Fruit fly (Drosophila melanogaster) whole organism, embryonic: Measurements from ENCODE around the gene rut.
A peak's percentile ranks its signal among the peaks of the same experiment; 100 is the strongest.

Experiments used
- Adf1 ChIP-seq: fragments of 200-800 bp; sonication (Bioruptor generic); IDR thresholded peaks from 2 replicates; pipeline ENCODE4 v1.3.6; 2022; ENCODE audit warnings: missing biosample characterization, missing genetic modification characterization
- B-H1 ChIP-seq: fragments of 200-800 bp; sonication (Bioruptor generic); IDR thresholded peaks from 3 replicates; pipeline ENCODE4 v1.3.6; 2022; ENCODE audit warnings: missing biosample characterization, missing genetic modification characterization
- B-H2 ChIP-seq: fragments of 200-800 bp; sonication (Bioruptor generic); optimal IDR thresholded peaks from 2 replicates; lab custom pipeline; 2018; ENCODE audit warnings: missing biosample characterization, mild to moderate bottlenecking, missing genetic modification characterization
- Bgb ChIP-seq: fragments of 200-800 bp; sonication (Bioruptor generic); IDR thresholded peaks from 2 replicates; pipeline ENCODE4 v1.3.6; 2022; ENCODE audit warnings: missing biosample characterization, missing genetic modification characterization; ENCODE audit not compliant: partially characterized antibody
- Bteb2 ChIP-seq: fragments of 200-800 bp; sonication (Bioruptor generic); optimal IDR thresholded peaks from 2 replicates; lab custom pipeline; 2016; ENCODE audit warnings: missing biosample characterization, missing genetic modification characterization
- CG12942 ChIP-seq: fragments of 200-800 bp; sonication (Bioruptor generic); optimal IDR thresholded peaks from 3 replicates; lab custom pipeline; 2016; ENCODE audit warnings: missing biosample characterization, missing genetic modification characterization
- CG1529 ChIP-seq: fragments of 200-800 bp; sonication (Bioruptor generic); optimal IDR thresholded peaks from 3 replicates; lab custom pipeline; 2018; ENCODE audit warnings: missing biosample characterization, missing genetic modification characterization
- CG17829 ChIP-seq: fragments of 200-800 bp; optimal IDR thresholded peaks from 2 replicates; lab custom pipeline; 2019; ENCODE audit warnings: missing biosample characterization, mild to moderate bottlenecking, missing genetic modification characterization, moderate library complexity
- CG33557 ChIP-seq: fragments of 200-800 bp; sonication (Bioruptor generic); optimal IDR thresholded peaks from 2 replicates; lab custom pipeline; 2019; ENCODE audit warnings: missing biosample characterization, mild to moderate bottlenecking, missing genetic modification characterization, moderate library complexity
- CG3838 ChIP-seq: fragments of 200-800 bp; sonication (Bioruptor generic); optimal IDR thresholded peaks from 3 replicates; lab custom pipeline; 2016; ENCODE audit warnings: missing biosample characterization, missing genetic modification characterization
- CG42726 ChIP-seq: fragments of 200-800 bp; sonication (Bioruptor generic); IDR thresholded peaks from 2 replicates; pipeline ENCODE4 v1.3.6; 2022; ENCODE audit warnings: missing biosample characterization, missing genetic modification characterization; ENCODE audit not compliant: partially characterized antibody
- CG4360 ChIP-seq: fragments of 200-800 bp; sonication (Bioruptor generic); IDR thresholded peaks from 2 replicates; pipeline ENCODE4 v1.3.6; 2022; ENCODE audit warnings: missing biosample characterization, missing genetic modification characterization
- CG43689 ChIP-seq: fragments of 200-800 bp; sonication (Bioruptor generic); IDR thresholded peaks from 2 replicates; pipeline ENCODE4 v1.3.6; 2022; ENCODE audit warnings: missing biosample characterization, missing genetic modification characterization
- CG7271 ChIP-seq: fragments of 200-800 bp; sonication (Bioruptor generic); optimal IDR thresholded peaks from 2 replicates; lab custom pipeline; 2018; ENCODE audit warnings: missing biosample characterization, mild to moderate bottlenecking, missing genetic modification characterization, moderate library complexity
- CG7556 ChIP-seq: fragments of 200-800 bp; sonication (Bioruptor generic); optimal IDR thresholded peaks from 2 replicates; lab custom pipeline; 2017; ENCODE audit warnings: missing biosample characterization, mild to moderate bottlenecking, missing genetic modification characterization
- CG7928 ChIP-seq: fragments of 200-800 bp; sonication (Bioruptor generic); optimal IDR thresholded peaks from 2 replicates; lab custom pipeline; 2017; ENCODE audit warnings: missing biosample characterization, mild to moderate bottlenecking, missing genetic modification characterization
- CG8478 ChIP-seq: fragments of >200 bp; optimal IDR thresholded peaks from 2 replicates; lab custom pipeline; 2018
- CG9932 ChIP-seq: fragments of 200-800 bp; sonication (Bioruptor generic); IDR thresholded peaks from 2 replicates; pipeline ENCODE4 v1.3.6; 2022; ENCODE audit warnings: missing biosample characterization, missing genetic modification characterization
- CHES-1-like ChIP-seq: fragments of 200-800 bp; sonication (Bioruptor generic); optimal IDR thresholded peaks from 2 replicates; lab custom pipeline; 2016; ENCODE audit warnings: missing biosample characterization, missing genetic modification characterization
- Chrac-16 ChIP-seq: fragments of 200-800 bp; sonication (Bioruptor generic); optimal IDR thresholded peaks from 3 replicates; lab custom pipeline; 2016; ENCODE audit warnings: missing biosample characterization, missing genetic modification characterization
- E2f2 ChIP-seq: fragments of 200-800 bp; sonication (Bioruptor generic); IDR thresholded peaks from 2 replicates; pipeline ENCODE4 v1.3.6; 2022; ENCODE audit warnings: missing biosample characterization, missing genetic modification characterization
- Eip74EF ChIP-seq, 2 experiments: fragments of 200-800 bp in 1 of 2; fragments of >200 bp in 1 of 2; sonication (Bioruptor generic) in 1 of 2; optimal IDR thresholded peaks; 2 replicates each; lab custom pipeline; 2017 to 2019; ENCODE audit warnings: missing biosample characterization in 2 of 2, missing genetic modification characterization in 2 of 2, mild to moderate bottlenecking in 1 of 2, moderate library complexity in 1 of 2
- Ets97D ChIP-seq: fragments of 200-800 bp; sonication (Bioruptor generic); optimal IDR thresholded peaks from 3 replicates; lab custom pipeline; 2016; ENCODE audit warnings: missing biosample characterization, missing genetic modification characterization
- HmgZ ChIP-seq: fragments of 200-800 bp; sonication (Bioruptor generic); optimal IDR thresholded peaks from 2 replicates; lab custom pipeline; 2018; ENCODE audit warnings: missing biosample characterization, mild to moderate bottlenecking, missing genetic modification characterization
- MBD-R2 ChIP-seq: fragments of 200-800 bp; sonication (Bioruptor generic); IDR thresholded peaks from 2 replicates; pipeline ENCODE4 v1.3.6; 2022; ENCODE audit warnings: missing biosample characterization, missing genetic modification characterization
- Meics ChIP-seq: fragments of 200-800 bp; sonication (Bioruptor generic); optimal IDR thresholded peaks from 2 replicates; lab custom pipeline; 2017; ENCODE audit warnings: missing biosample characterization, mild to moderate bottlenecking, missing genetic modification characterization
- Pdp1 ChIP-seq, 2 experiments: fragments of 200-800 bp; sonication (Bioruptor generic); optimal IDR thresholded peaks; 3 replicates each; lab custom pipeline; 2016; ENCODE audit warnings: missing biosample characterization in 2 of 2, missing genetic modification characterization in 2 of 2, mild to moderate bottlenecking in 1 of 2, moderate library complexity in 1 of 2
- Sry-δ ChIP-seq: fragments of 200-800 bp; sonication (Bioruptor generic); optimal IDR thresholded peaks from 2 replicates; lab custom pipeline; 2016; ENCODE audit warnings: missing biosample characterization, missing genetic modification characterization
- ap ChIP-seq: fragments of 200-800 bp; sonication (Bioruptor generic); IDR thresholded peaks from 2 replicates; pipeline ENCODE4 v1.3.6; 2022; ENCODE audit warnings: missing biosample characterization, missing genetic modification characterization
- bowl ChIP-seq: fragments of 200-800 bp; sonication (Bioruptor generic); IDR thresholded peaks from 2 replicates; pipeline ENCODE4 v1.3.6; 2022; ENCODE audit warnings: missing biosample characterization, missing genetic modification characterization
- chinmo ChIP-seq: fragments of 200-800 bp; sonication (Bioruptor generic); IDR thresholded peaks from 4 replicates; pipeline ENCODE4 v1.3.6; 2022; ENCODE audit warnings: missing biosample characterization, missing genetic modification characterization; ENCODE audit not compliant: partially characterized antibody
- corto ChIP-seq: fragments of 200-800 bp; sonication (Bioruptor generic); optimal IDR thresholded peaks from 2 replicates; lab custom pipeline; 2016; ENCODE audit warnings: missing biosample characterization, mild to moderate bottlenecking, missing genetic modification characterization, moderate library complexity
- crol ChIP-seq: fragments of 200-800 bp; sonication (Bioruptor generic); IDR thresholded peaks from 2 replicates; pipeline ENCODE4 v1.3.6; 2022; ENCODE audit warnings: missing biosample characterization, missing genetic modification characterization
- dpn ChIP-seq, 2 experiments: fragments of 200-800 bp; sonication (Bioruptor generic); optimal IDR thresholded peaks; 3 replicates each; lab custom pipeline; 2016; ENCODE audit warnings: missing biosample characterization in 2 of 2, missing genetic modification characterization in 2 of 2
- mld ChIP-seq: fragments of 200-800 bp; sonication (Bioruptor generic); IDR thresholded peaks from 3 replicates; pipeline ENCODE4 v1.3.6; 2022; ENCODE audit warnings: missing biosample characterization, missing genetic modification characterization; ENCODE audit not compliant: partially characterized antibody
- nom ChIP-seq: fragments of 200-800 bp; sonication (Bioruptor generic); optimal IDR thresholded peaks from 2 replicates; lab custom pipeline; 2017; ENCODE audit warnings: missing biosample characterization, missing genetic modification characterization, mild to moderate bottlenecking, moderate library complexity, missing genetic modification reagents
- pfk ChIP-seq: fragments of 200-800 bp; sonication (Bioruptor generic); optimal IDR thresholded peaks from 2 replicates; lab custom pipeline; 2018; ENCODE audit warnings: missing biosample characterization, mild to moderate bottlenecking, missing genetic modification characterization, moderate library complexity
- pnt ChIP-seq: fragments of 200-800 bp; sonication (Bioruptor generic); optimal IDR thresholded peaks from 3 replicates; lab custom pipeline; 2016; ENCODE audit warnings: missing biosample characterization, missing genetic modification characterization
- prd ChIP-seq, 3 experiments: fragments of >200 bp in 2 of 3; fragments of 200-800 bp in 1 of 3; sonication (Bioruptor generic) in 1 of 3; optimal IDR thresholded peaks in 2 of 3; IDR thresholded peaks in 1 of 3; 2 replicates in 2 of 3; 3 replicates in 1 of 3; pipeline versions ENCODE4 v1.3.6 to Lab custom; 2017 to 2022; ENCODE audit warnings: missing biosample characterization in 1 of 3, missing genetic modification characterization in 1 of 3
- sna ChIP-seq: fragments of 200-800 bp; sonication (Bioruptor generic); IDR thresholded peaks from 2 replicates; pipeline ENCODE4 v1.3.6; 2022; ENCODE audit warnings: missing biosample characterization, missing genetic modification characterization; ENCODE audit not compliant: partially characterized antibody
- sqz ChIP-seq: fragments of 200-800 bp; sonication (Bioruptor generic); optimal IDR thresholded peaks from 3 replicates; lab custom pipeline; 2018; ENCODE audit warnings: missing biosample characterization, mild to moderate bottlenecking, missing genetic modification characterization
- tgo ChIP-seq: fragments of 200-800 bp; sonication (Bioruptor generic); IDR thresholded peaks from 3 replicates; pipeline ENCODE4 v1.3.6; 2022; ENCODE audit warnings: missing biosample characterization, missing genetic modification characterization
- tna ChIP-seq: fragments of 200-800 bp; sonication (Bioruptor generic); IDR thresholded peaks from 2 replicates; pipeline ENCODE4 v1.3.6; 2022; ENCODE audit warnings: missing biosample characterization, missing genetic modification characterization; ENCODE audit not compliant: partially characterized antibody
- trem ChIP-seq: fragments of 200-800 bp; optimal IDR thresholded peaks from 3 replicates; lab custom pipeline; 2019; ENCODE audit warnings: missing biosample characterization, mild to moderate bottlenecking, missing genetic modification characterization, moderate library complexity

The rut gene

DNA sequence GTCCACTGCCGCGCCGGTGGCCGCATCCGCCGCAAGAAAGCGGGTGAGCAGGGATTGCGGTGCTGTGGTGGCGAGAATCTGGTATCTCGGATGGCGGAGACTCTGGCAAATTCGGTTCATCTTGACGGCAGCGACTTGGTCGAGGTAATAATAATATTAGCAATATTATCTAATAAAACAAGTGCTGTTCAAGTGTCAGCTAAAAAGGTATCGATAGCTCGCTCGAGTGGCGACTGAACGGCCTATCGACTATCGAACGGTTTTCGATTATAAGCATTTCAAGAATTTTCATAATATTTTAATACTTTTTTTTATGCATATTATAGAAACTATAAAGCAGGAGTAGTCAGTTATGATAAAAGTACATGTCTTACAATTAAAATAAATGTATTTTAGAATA, 12.1 kb upstream of the rut start, which contains the start of gene Grx5 (continued):
- TF ChIP-seq crol (GFP tag; lab: Robert Waterston, UW) (no peak), pfk (GFP tag; lab: Kevin White, UChicago) (no peak), MBD-R2 (GFP tag; lab: Robert Waterston, UW) (peak; percentile 58), CG33557 (GFP tag; lab: Kevin White, UChicago) (no peak), tna (peak; percentile 52), mld (GFP tag; lab: Robert Waterston, UW) (peak; percentile 59; the same call in 1 of the 3 replicates)

DNA sequence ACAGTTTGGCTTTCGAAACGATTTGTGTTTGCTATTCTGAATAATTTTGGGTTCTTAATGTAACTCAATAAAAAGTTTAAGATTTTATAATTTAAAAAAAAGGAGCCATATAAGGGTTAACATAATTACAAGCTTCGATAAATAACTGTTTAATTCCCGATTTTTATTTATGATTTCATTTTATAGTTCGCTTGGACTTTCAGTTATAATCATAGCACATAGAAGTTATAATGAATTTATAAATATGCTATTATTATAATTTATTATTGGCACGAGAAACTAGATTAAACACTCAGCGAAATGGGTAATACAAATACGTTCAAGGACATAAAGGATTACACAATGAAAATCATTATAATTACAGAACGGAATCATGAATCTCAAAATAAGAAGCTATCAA, 10.6 kb upstream of the rut start, which contains the start of gene CG14410:
CG14410 (plus strand) TSS at position 301 of the 400 bp plus-strand sequence.
- TF ChIP-seq CG3838 (GFP tag; lab: Kevin White, UChicago) (no peak), CG4360 (GFP tag; lab: Robert Waterston, UW) (no peak), prd (optimal IDR thresholded peaks at IDR 0.05; lab: Kevin White, UChicago) (no peak), prd (GFP tag; IDR thresholded peaks at IDR 0.05; lab: Robert Waterston, UW) (no peak), pnt (GFP tag; lab: Kevin White, UChicago) (no peak), Sry-δ (GFP tag; lab: Kevin White, UChicago) (no peak), CG12942 (GFP tag; lab: Kevin White, UChicago) (no peak), E2f2 (GFP tag; lab: Robert Waterston, UW) (no peak), chinmo (GFP tag; lab: Robert Waterston, UW) (no peak), CG9932 (no peak), CG7271 (tag; lab: Kevin White, UChicago) (no peak), Meics (GFP tag; lab: Kevin White, UChicago) (no peak), HmgZ (tag; lab: Kevin White, UChicago) (no peak)

DNA sequence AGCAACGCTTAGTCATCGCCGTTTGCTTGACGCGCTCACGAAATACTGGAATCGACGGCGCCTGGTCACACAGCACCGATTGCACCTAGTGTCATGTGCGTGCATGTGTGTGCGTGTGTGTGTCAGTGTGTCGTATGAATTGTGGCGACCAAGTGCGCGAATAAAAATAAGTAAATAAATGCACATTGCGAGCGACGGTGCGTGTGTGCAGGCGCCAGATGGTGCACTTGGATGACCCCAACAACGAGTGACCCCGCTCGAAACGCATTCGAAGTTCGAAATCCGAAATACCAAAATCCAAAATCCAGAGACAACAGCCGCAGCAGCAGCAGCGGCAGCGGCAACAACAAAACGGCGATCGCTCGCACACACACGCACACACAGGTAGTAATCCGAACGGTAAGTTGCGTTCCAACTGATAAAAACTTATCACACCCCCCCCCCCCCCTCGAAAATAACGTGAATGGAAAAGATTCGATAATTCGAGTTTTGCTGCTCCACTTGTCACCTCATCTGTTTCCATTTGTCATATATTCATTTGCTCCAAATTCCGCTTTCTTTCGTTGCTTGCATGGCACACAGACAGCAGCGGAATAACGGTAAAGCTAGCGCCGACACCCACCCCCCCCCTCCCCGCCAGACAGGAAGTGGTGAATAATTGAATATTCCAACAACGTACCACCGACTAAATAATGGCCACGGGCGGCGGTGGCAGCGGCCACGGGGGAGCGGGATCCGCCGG, 6.9 kb upstream of the rut start, which contains the start of gene CG14411:
CG14411 (plus strand) TSS at position 86 of the 742 bp plus-strand sequence.
- TF ChIP-seq CHES-1-like (GFP tag; lab: Kevin White, UChicago) (no peak), CG3838 (GFP tag; lab: Kevin White, UChicago) (no peak), CG7556 (GFP tag; lab: Kevin White, UChicago) (no peak), CG17829 (peak; percentile 1), Meics (GFP tag; lab: Kevin White, UChicago) (no peak), CG43689 (GFP tag; lab: Robert Waterston, UW) (no peak), dpn (GFP tag; optimal IDR thresholded peaks at IDR 0.05; lab: Kevin White, UChicago) (no peak), B-H1 (GFP tag; lab: Robert Waterston, UW) (no peak), B-H2 (no peak), tgo (GFP tag; lab: Robert Waterston, UW) (no peak), sna (GFP tag; lab: Robert Waterston, UW) (peak; percentile 16; the same call in 1 of the 2 replicates), Bteb2 (no peak), Eip74EF (GFP tag; optimal IDR thresholded peaks at IDR 0.05; lab: Kevin White, UChicago) (no peak), Ets97D (GFP tag; lab: Kevin White, UChicago) (peak; percentile 53), sqz (GFP tag; lab: Kevin White, UChicago) (no peak), corto (no peak), mld (GFP tag; lab: Robert Waterston, UW) (no peak), Chrac-16 (GFP tag; lab: Kevin White, UChicago) (no peak), CG1529 (no peak), nom (GFP tag; lab: Kevin White, UChicago) (peak; percentile 18), Pdp1 (GFP tag; optimal IDR thresholded peaks at IDR 0.05; lab: Kevin White, UChicago) (no peak), CG42726 (GFP tag; lab: Robert Waterston, UW) (no peak), pfk (GFP tag; lab: Kevin White, UChicago) (peak; percentile 91), CG7928 (GFP tag; lab: Kevin White, UChicago) (no peak), bowl (GFP tag; lab: Robert Waterston, UW) (no peak), trem (tag; lab: Kevin White, UChicago) (peak; percentile 68), Bgb (GFP tag; lab: Robert Waterston, UW) (peak; percentile 29; the same call in 1 of the 2 replicates), Adf1 (GFP tag; lab: Robert Waterston, UW) (peak; percentile 82), chinmo (GFP tag; lab: Robert Waterston, UW) (peak; percentile 85), CG8478 (lab: Kevin White, UChicago) (peak; percentile 28), ap (GFP tag; lab: Robert Waterston, UW) (no peak)
